Fruit fly (Drosophila melanogaster) whole organism, embryonic: ENCODE data around the gene e.
A peak's percentile ranks its signal among the peaks of the same experiment; 100 is the strongest.

Source experiments
- Antp ChIP-seq: fragments of 200-800 bp; sonication (Bioruptor generic); optimal IDR thresholded peaks from 3 replicates; lab custom pipeline; 2016; ENCODE audit warnings: missing biosample characterization, missing genetic modification characterization
- Atf3 ChIP-seq: fragments of 200-800 bp; sonication (Bioruptor generic); optimal IDR thresholded peaks from 3 replicates; lab custom pipeline; 2016; ENCODE audit warnings: missing biosample characterization, missing genetic modification characterization
- Bgb ChIP-seq: fragments of 200-800 bp; sonication (Bioruptor generic); IDR thresholded peaks from 2 replicates; pipeline ENCODE4 v1.3.6; 2022; ENCODE audit warnings: missing biosample characterization, missing genetic modification characterization; ENCODE audit not compliant: partially characterized antibody
- CG10267 ChIP-seq: fragments of 200-800 bp; sonication (Bioruptor generic); optimal IDR thresholded peaks from 2 replicates; lab custom pipeline; 2018; ENCODE audit warnings: missing biosample characterization, mild to moderate bottlenecking, missing genetic modification characterization, moderate library complexity
- CG10366 ChIP-seq: fragments of 200-800 bp; sonication (Bioruptor generic); IDR thresholded peaks from 2 replicates; pipeline ENCODE4 v1.3.6; 2022; ENCODE audit warnings: missing biosample characterization, missing genetic modification characterization
- CG10543 ChIP-seq: fragments of 200-800 bp; sonication (Bioruptor generic); optimal IDR thresholded peaks from 3 replicates; lab custom pipeline; 2017; ENCODE audit warnings: missing biosample characterization, mild to moderate bottlenecking, missing genetic modification characterization, moderate library complexity
- CG11504 ChIP-seq: fragments of 200-800 bp; sonication (Bioruptor generic); optimal IDR thresholded peaks from 3 replicates; lab custom pipeline; 2019; ENCODE audit warnings: missing biosample characterization, mild to moderate bottlenecking, missing genetic modification characterization, moderate library complexity
- CG12104 ChIP-seq: fragments of 200-800 bp; sonication (Bioruptor generic); optimal IDR thresholded peaks from 3 replicates; lab custom pipeline; 2016; ENCODE audit warnings: missing biosample characterization, missing genetic modification characterization
- CG12744 ChIP-seq: fragments of 200-800 bp; sonication (Bioruptor generic); optimal IDR thresholded peaks from 2 replicates; lab custom pipeline; 2016; ENCODE audit warnings: missing biosample characterization, missing genetic modification characterization
- CG15073 ChIP-seq: fragments of 200-800 bp; sonication (Bioruptor generic); optimal IDR thresholded peaks from 2 replicates; lab custom pipeline; 2016; ENCODE audit warnings: missing biosample characterization, missing genetic modification characterization
- CG16779 ChIP-seq: fragments of 200-800 bp; sonication (Bioruptor generic); IDR thresholded peaks from 2 replicates; pipeline ENCODE4 v1.3.6; 2022; ENCODE audit warnings: missing biosample characterization, missing genetic modification characterization
- CG16863 ChIP-seq: fragments of 200-800 bp; sonication (Bioruptor generic); optimal IDR thresholded peaks from 3 replicates; lab custom pipeline; 2016; ENCODE audit warnings: missing biosample characterization, missing genetic modification characterization
- CG17829 ChIP-seq: fragments of 200-800 bp; optimal IDR thresholded peaks from 2 replicates; lab custom pipeline; 2019; ENCODE audit warnings: missing biosample characterization, mild to moderate bottlenecking, missing genetic modification characterization, moderate library complexity
- CG17912 ChIP-seq: fragments of 200-800 bp; sonication (Bioruptor generic); optimal IDR thresholded peaks from 2 replicates; lab custom pipeline; 2018; ENCODE audit warnings: missing biosample characterization, mild to moderate bottlenecking, missing genetic modification characterization
- CG1792 ChIP-seq: fragments of 200-800 bp; sonication (Bioruptor generic); optimal IDR thresholded peaks from 2 replicates; lab custom pipeline; 2016; ENCODE audit warnings: missing biosample characterization, missing genetic modification characterization
- CG2889 ChIP-seq: fragments of 200-800 bp; sonication (Bioruptor generic); IDR thresholded peaks from 3 replicates; pipeline ENCODE4 v1.3.6; 2022; ENCODE audit warnings: missing biosample characterization, missing genetic modification characterization
- CG31365 ChIP-seq: fragments of 200-800 bp; sonication (Bioruptor generic); optimal IDR thresholded peaks from 2 replicates; lab custom pipeline; 2018; ENCODE audit warnings: missing biosample characterization, mild to moderate bottlenecking, missing genetic modification characterization
- CG32767 ChIP-seq: fragments of 200-800 bp; sonication (Bioruptor generic); IDR thresholded peaks from 2 replicates; pipeline ENCODE4 v1.3.6; 2022; ENCODE audit warnings: missing biosample characterization, missing genetic modification characterization
- CG32772 ChIP-seq: fragments of 200-800 bp; sonication (Bioruptor generic); IDR thresholded peaks from 2 replicates; pipeline ENCODE4 v1.3.6; 2022; ENCODE audit warnings: missing biosample characterization, missing genetic modification characterization
- CG3407 ChIP-seq: fragments of 200-800 bp; sonication (Bioruptor generic); optimal IDR thresholded peaks from 2 replicates; lab custom pipeline; 2018; ENCODE audit warnings: missing biosample characterization, mild to moderate bottlenecking, missing genetic modification characterization
- CG34224 ChIP-seq: fragments of 200-800 bp; sonication (Bioruptor generic); IDR thresholded peaks from 3 replicates; pipeline ENCODE4 v1.3.6; 2022; ENCODE audit warnings: missing biosample characterization, missing genetic modification characterization; ENCODE audit not compliant: partially characterized antibody
- CG3726 ChIP-seq: fragments of 200-800 bp; sonication (Bioruptor generic); IDR thresholded peaks from 3 replicates; pipeline ENCODE4, ENCODE4 v1.3.6; 2022; ENCODE audit warnings: missing biosample characterization, missing genetic modification characterization
- CG3838 ChIP-seq: fragments of 200-800 bp; sonication (Bioruptor generic); optimal IDR thresholded peaks from 3 replicates; lab custom pipeline; 2016; ENCODE audit warnings: missing biosample characterization, missing genetic modification characterization
- CG3847 ChIP-seq: fragments of 200-800 bp; sonication (Bioruptor generic); IDR thresholded peaks from 2 replicates; pipeline ENCODE4 v1.3.6; 2022; ENCODE audit warnings: missing biosample characterization, missing genetic modification characterization
- CG4328 ChIP-seq: fragments of 200-800 bp; sonication (Bioruptor generic); optimal IDR thresholded peaks from 3 replicates; lab custom pipeline; 2017; ENCODE audit warnings: missing biosample characterization, missing genetic modification reagents, missing genetic modification characterization
- CG4404 ChIP-seq: fragments of 200-800 bp; sonication (Bioruptor generic); IDR thresholded peaks from 2 replicates; pipeline ENCODE4 v1.3.6; 2022; ENCODE audit warnings: missing biosample characterization, missing genetic modification characterization
- CG5953 ChIP-seq: fragments of 200-800 bp; sonication (Bioruptor generic); IDR thresholded peaks from 2 replicates; pipeline ENCODE4 v1.3.6; 2022; ENCODE audit warnings: missing biosample characterization, missing genetic modification characterization
- CG6175 ChIP-seq: fragments of 200-800 bp; sonication (Bioruptor generic); IDR thresholded peaks from 3 replicates; pipeline ENCODE4 v1.3.6; 2022; ENCODE audit warnings: missing biosample characterization, missing genetic modification characterization
- CG8089 ChIP-seq: fragments of 200-800 bp; sonication (Bioruptor generic); optimal IDR thresholded peaks from 3 replicates; lab custom pipeline; 2016; ENCODE audit warnings: missing biosample characterization, missing genetic modification characterization
- CG8478 ChIP-seq: fragments of >200 bp; optimal IDR thresholded peaks from 2 replicates; lab custom pipeline; 2018
- CG8924 ChIP-seq: fragments of 200-800 bp; optimal IDR thresholded peaks from 3 replicates; lab custom pipeline; 2019; ENCODE audit warnings: missing biosample characterization, mild to moderate bottlenecking, missing genetic modification characterization, moderate library complexity
- CG9609 ChIP-seq: fragments of 200-800 bp; sonication (Bioruptor generic); optimal IDR thresholded peaks from 3 replicates; lab custom pipeline; 2016; ENCODE audit warnings: missing biosample characterization, missing genetic modification characterization
- CG9797 ChIP-seq: fragments of 200-800 bp; sonication (Bioruptor generic); optimal IDR thresholded peaks from 3 replicates; lab custom pipeline; 2018; ENCODE audit warnings: missing biosample characterization, mild to moderate bottlenecking, missing genetic modification characterization
- Dp ChIP-seq: fragments of 200-800 bp; sonication (Bioruptor generic); optimal IDR thresholded peaks from 2 replicates; lab custom pipeline; 2018; ENCODE audit warnings: missing biosample characterization, mild to moderate bottlenecking, missing genetic modification characterization, moderate library complexity
- Eip74EF ChIP-seq, 2 experiments: fragments of 200-800 bp in 1 of 2; fragments of >200 bp in 1 of 2; sonication (Bioruptor generic) in 1 of 2; optimal IDR thresholded peaks; 2 replicates each; lab custom pipeline; 2017 to 2019; ENCODE audit warnings: missing biosample characterization in 2 of 2, missing genetic modification characterization in 2 of 2, mild to moderate bottlenecking in 1 of 2, moderate library complexity in 1 of 2
- Gsc ChIP-seq: fragments of 200-800 bp; sonication (Bioruptor generic); IDR thresholded peaks from 2 replicates; pipeline ENCODE4 v1.3.6; 2022; ENCODE audit warnings: missing biosample characterization, missing genetic modification characterization
- HLH4C ChIP-seq: fragments of 200-800 bp; sonication (Bioruptor generic); IDR thresholded peaks from 3 replicates; pipeline ENCODE4 v1.3.6; 2022; ENCODE audit warnings: missing biosample characterization, missing genetic modification characterization; ENCODE audit not compliant: partially characterized antibody
- Vsx1 ChIP-seq: fragments of 200-800 bp; sonication (Bioruptor generic); optimal IDR thresholded peaks from 2 replicates; lab custom pipeline; 2017; ENCODE audit warnings: missing biosample characterization, mild to moderate bottlenecking, missing genetic modification characterization, missing genetic modification reagents
- Xrp1 ChIP-seq: fragments of 200-800 bp; sonication (Bioruptor generic); IDR thresholded peaks from 2 replicates; pipeline ENCODE4 v1.3.6; 2022; ENCODE audit warnings: missing biosample characterization, missing genetic modification characterization
- ab ChIP-seq: fragments of 200-800 bp; sonication (Bioruptor generic); optimal IDR thresholded peaks from 2 replicates; lab custom pipeline; 2016; ENCODE audit warnings: missing biosample characterization, missing genetic modification characterization
- cwo ChIP-seq: fragments of 200-800 bp; sonication (Bioruptor generic); optimal IDR thresholded peaks from 3 replicates; lab custom pipeline; 2017; ENCODE audit warnings: missing biosample characterization, missing genetic modification characterization, mild to moderate bottlenecking, moderate library complexity, missing genetic modification reagents
- gfzf ChIP-seq: fragments of 200-800 bp; sonication (Bioruptor generic); optimal IDR thresholded peaks from 2 replicates; lab custom pipeline; 2016; ENCODE audit warnings: missing biosample characterization, mild to moderate bottlenecking, missing genetic modification characterization, moderate library complexity
- jumu ChIP-seq: fragments of 200-800 bp; sonication (Bioruptor generic); optimal IDR thresholded peaks from 3 replicates; lab custom pipeline; 2016; ENCODE audit warnings: missing biosample characterization, missing genetic modification characterization
- lab ChIP-seq: fragments of 200-800 bp; sonication (Bioruptor generic); optimal IDR thresholded peaks from 3 replicates; lab custom pipeline; 2017; ENCODE audit warnings: missing biosample characterization, missing genetic modification characterization, mild to moderate bottlenecking, moderate library complexity, missing genetic modification reagents
- lilli ChIP-seq: fragments of 200-800 bp; sonication (Bioruptor generic); optimal IDR thresholded peaks from 3 replicates; lab custom pipeline; 2016; ENCODE audit warnings: missing biosample characterization, missing genetic modification characterization
- mam ChIP-seq: fragments of 200-800 bp; sonication (Bioruptor generic); optimal IDR thresholded peaks from 3 replicates; lab custom pipeline; 2016; ENCODE audit warnings: missing biosample characterization, missing genetic modification characterization
- nom ChIP-seq: fragments of 200-800 bp; sonication (Bioruptor generic); optimal IDR thresholded peaks from 2 replicates; lab custom pipeline; 2017; ENCODE audit warnings: missing biosample characterization, missing genetic modification characterization, mild to moderate bottlenecking, moderate library complexity, missing genetic modification reagents
- pzg ChIP-seq: fragments of 200-800 bp; sonication (Bioruptor generic); optimal IDR thresholded peaks from 3 replicates; lab custom pipeline; 2018; ENCODE audit warnings: missing biosample characterization, mild to moderate bottlenecking, missing genetic modification characterization, moderate library complexity
- ro ChIP-seq: fragments of 200-800 bp; sonication (Bioruptor generic); IDR thresholded peaks from 2 replicates; pipeline ENCODE4 v1.3.6; 2022; ENCODE audit warnings: missing biosample characterization, missing genetic modification characterization
- tna ChIP-seq: fragments of 200-800 bp; sonication (Bioruptor generic); IDR thresholded peaks from 2 replicates; pipeline ENCODE4 v1.3.6; 2022; ENCODE audit warnings: missing biosample characterization, missing genetic modification characterization; ENCODE audit not compliant: partially characterized antibody
- unc-4 ChIP-seq: fragments of 200-800 bp; sonication (Bioruptor generic); IDR thresholded peaks from 2 replicates; pipeline ENCODE4 v1.3.6; 2022; ENCODE audit warnings: missing biosample characterization, missing genetic modification characterization; ENCODE audit not compliant: partially characterized antibody

The e gene

dm6 chr3R:21269923-21270322 is 32.9 kb upstream of the e start, which contains the start of the genes AP-2sigma and Idi (continued):
- TF ChIP-seq Antp (GFP tag; lab: Kevin White, UChicago): peak; percentile 26
- TF ChIP-seq Bgb: peak; percentile 37
- TF ChIP-seq CG31365 (tag; lab: Kevin White, UChicago): no peak
- no peak for TF ChIP-seq CG8089 (GFP tag; lab: Kevin White, UChicago)
- no peak for TF ChIP-seq CG1792 (GFP tag; lab: Kevin White, UChicago)
- TF ChIP-seq nom (GFP tag; lab: Kevin White, UChicago): peak; percentile 27
- TF ChIP-seq CG6175 (GFP tag; lab: Robert Waterston, UW): no peak
- no peak for TF ChIP-seq Gsc (GFP tag; lab: Robert Waterston, UW)
- peak; percentile 66 for TF ChIP-seq Dp
- TF ChIP-seq CG3407: no peak
- TF ChIP-seq ro (GFP tag; lab: Robert Waterston, UW): no peak
- peak; percentile 50 for TF ChIP-seq lab (GFP tag; lab: Kevin White, UChicago)
- TF ChIP-seq Vsx1 (GFP tag; lab: Kevin White, UChicago): no peak
- peak; percentile 51 for TF ChIP-seq CG34224 (GFP tag; lab: Robert Waterston, UW)
- no peak for TF ChIP-seq CG5953 (GFP tag; lab: Robert Waterston, UW)
- no peak for TF ChIP-seq cwo (GFP tag; lab: Kevin White, UChicago)
- no peak for TF ChIP-seq CG9797 (GFP tag; lab: Kevin White, UChicago)
- no peak for TF ChIP-seq CG4328 (GFP tag; lab: Kevin White, UChicago)
- peak; percentile 89 for TF ChIP-seq CG3847 (GFP tag; lab: Robert Waterston, UW)
- peak; percentile 32; the same call in 1 of the 2 replicates for TF ChIP-seq CG10366 (GFP tag; lab: Robert Waterston, UW)
- TF ChIP-seq CG11504 (tag; lab: Kevin White, UChicago): no peak
- TF ChIP-seq CG3838: no peak
- peak; percentile 34 for TF ChIP-seq CG16863 (GFP tag; lab: Kevin White, UChicago)
- TF ChIP-seq CG9609: peak; percentile 5
- TF ChIP-seq Atf3 (GFP tag; lab: Kevin White, UChicago): no peak
- TF ChIP-seq CG32772 (GFP tag; lab: Robert Waterston, UW): no peak
- peak; percentile 67; the same call in 1 of the 2 replicates for TF ChIP-seq CG32767 (GFP tag; lab: Robert Waterston, UW)
- TF ChIP-seq HLH4C (GFP tag; lab: Robert Waterston, UW): no peak
- TF ChIP-seq CG4404 (GFP tag; lab: Robert Waterston, UW): no peak
- no peak for TF ChIP-seq ab (GFP tag; lab: Kevin White, UChicago)
- TF ChIP-seq lilli (GFP tag; lab: Kevin White, UChicago): peak; percentile 10
- no peak for TF ChIP-seq CG2889 (GFP tag; lab: Robert Waterston, UW)
- TF ChIP-seq Eip74EF (GFP tag; optimal IDR thresholded peaks at IDR 0.05; lab: Kevin White, UChicago): no peak
- peak; percentile 30 for TF ChIP-seq mam (GFP tag; lab: Kevin White, UChicago)
- TF ChIP-seq CG17829: peak; percentile 44
- TF ChIP-seq CG10267 (tag; lab: Kevin White, UChicago): peak; percentile 93
- peak; percentile 88 for TF ChIP-seq pzg (GFP tag; lab: Kevin White, UChicago)
- TF ChIP-seq unc-4 (GFP tag; lab: Robert Waterston, UW): no peak
- no peak for TF ChIP-seq CG8924 (tag; lab: Kevin White, UChicago)
- no peak for TF ChIP-seq CG3726 (GFP tag; lab: Robert Waterston, UW)
- TF ChIP-seq tna: no peak
- no peak for TF ChIP-seq Xrp1 (GFP tag; lab: Robert Waterston, UW)
- no peak for TF ChIP-seq CG12744 (GFP tag; lab: Kevin White, UChicago)
- no peak for TF ChIP-seq CG8478 (lab: Kevin White, UChicago)
- peak; percentile 17 for TF ChIP-seq gfzf (GFP tag; lab: Kevin White, UChicago)
- TF ChIP-seq CG12104 (GFP tag; lab: Kevin White, UChicago): no peak
- TF ChIP-seq CG10543 (GFP tag; lab: Kevin White, UChicago): peak; percentile 30
- TF ChIP-seq CG16779 (GFP tag; lab: Robert Waterston, UW): no peak
- TF ChIP-seq CG15073 (GFP tag; lab: Kevin White, UChicago): no peak
- TF ChIP-seq CG17912: peak; percentile 42
- TF ChIP-seq jumu (GFP tag; lab: Kevin White, UChicago): no peak
